Worm (Caenorhabditis elegans) whole organism, L3 larva: ENCODE results near the gene W01A11.1.

Source experiments
- lin-39 ChIP-seq: fragments of 150-350 bp; optimal IDR thresholded peaks from 2 replicates; lab custom pipeline; 2018; ENCODE audit warnings: missing biosample characterization, missing genetic modification reagents, missing genetic modification characterization
- lsy-12 ChIP-seq: sonication (generic microtip); optimal IDR thresholded peaks from 2 replicates; lab custom pipeline; 2016; ENCODE audit warnings: mild to moderate bottlenecking, missing genetic modification characterization, missing compliant biosample characterization
- mdl-1 ChIP-seq: fragments of 150-350 bp; optimal IDR thresholded peaks from 2 replicates; lab custom pipeline; 2014; ENCODE audit warnings: missing biosample characterization, missing genetic modification characterization
- mml-1 ChIP-seq: fragments of 150-350 bp; sonication (generic microtip); optimal IDR thresholded peaks from 3 replicates; lab custom pipeline; 2014; ENCODE audit warnings: missing biosample characterization, missing genetic modification characterization
- nhr-237 ChIP-seq: fragments of 150-350 bp; optimal IDR thresholded peaks from 2 replicates; lab custom pipeline; 2014; ENCODE audit warnings: missing biosample characterization, missing genetic modification characterization
- nhr-25 ChIP-seq: sonication (generic microtip); optimal IDR thresholded peaks from 2 replicates; lab custom pipeline; 2017; ENCODE audit warnings: missing biosample characterization, missing genetic modification characterization
- snpc-4 ChIP-seq: fragments of 150-350 bp; optimal IDR thresholded peaks from 2 replicates; lab custom pipeline; 2014; ENCODE audit warnings: missing biosample characterization, missing genetic modification characterization
- unc-62 ChIP-seq: fragments of 150-350 bp; sonication (generic microtip); optimal IDR thresholded peaks from 4 replicates; lab custom pipeline; 2014; ENCODE audit warnings: missing biosample characterization, missing genetic modification reagents, missing genetic modification characterization

DNA sequence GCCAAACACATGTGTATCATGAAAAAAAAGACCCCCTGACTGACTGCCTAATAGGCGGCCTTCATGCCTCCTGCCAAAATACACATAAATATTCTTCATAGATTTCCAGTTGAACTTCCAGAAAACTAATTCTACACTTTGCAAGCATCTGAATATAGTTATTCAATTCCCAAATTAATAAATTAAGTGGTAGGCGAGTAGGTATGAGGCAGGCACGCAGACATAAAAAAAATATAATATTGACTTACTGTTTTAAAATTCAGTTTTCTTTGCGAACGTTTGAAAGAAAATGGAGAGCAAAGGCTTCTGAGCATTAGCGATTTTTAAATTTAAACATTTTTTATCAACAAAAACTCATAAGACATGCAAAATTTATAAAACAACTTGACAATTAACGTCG lies 11.1 kb upstream of the W01A11.1 start:
- TF ChIP-seq lin-39 (no peak), snpc-4 (tag; lab: Kevin White, UChicago) (no peak), mml-1 (tag; lab: Kevin White, UChicago) (no peak), mdl-1 (tag; lab: Kevin White, UChicago) (no peak), unc-62 (GFP tag; lab: Kevin White, UChicago) (no peak), lsy-12 (tag; lab: Kevin White, UChicago) (no peak), nhr-25 (tag; lab: Kevin White, UChicago) (no peak), nhr-237 (tag; lab: Kevin White, UChicago) (no peak)
